Worm (Caenorhabditis elegans): Measurements from ENCODE around the gene dpy-21.

ce11 chrV:17966747-17967146 lies 17.8 kb upstream of the dpy-21 start, which contains the start of gene gck-3:
- TF ChIP-seq dao-5 (tag; optimal IDR thresholded peaks at IDR 0.05), result no peak
- TF ChIP-seq him-1 (tag; optimal IDR thresholded peaks at IDR 0.05), result no peak
- no peak for TF ChIP-seq W03F9.2 (tag; optimal IDR thresholded peaks at IDR 0.05)

Measured in whole organism, L4/young adult.